Worm (Caenorhabditis elegans): ENCODE data around the gene ccd-5.

Gene ccd-5

ce11 chrX:2598833-2599279, 26.4 kb upstream of the ccd-5 start (continued):
- no peak for TF ChIP-seq nhr-43 (tag; optimal IDR thresholded peaks at IDR 0.05; ENCODE audit: poor library complexity, severe bottlenecking)
- no peak for TF ChIP-seq nhr-237 (tag; optimal IDR thresholded peaks at IDR 0.05)
- TF ChIP-seq nhr-76 (tag; optimal IDR thresholded peaks at IDR 0.05), result no peak
- TF ChIP-seq nhr-23 (tag; optimal IDR thresholded peaks at IDR 0.05), result no peak
- peak; percentile 40 for TF ChIP-seq zag-1 (tag; optimal IDR thresholded peaks at IDR 0.05)
- no peak for TF ChIP-seq ceh-16 (tag; optimal IDR thresholded peaks at IDR 0.05)
- TF ChIP-seq egl-27 (tag; optimal IDR thresholded peaks at IDR 0.05), result no peak
- TF ChIP-seq skn-1 (tag; optimal IDR thresholded peaks at IDR 0.05), result peak; percentile 5
- no peak for TF ChIP-seq mdl-1 (tag; optimal IDR thresholded peaks at IDR 0.05)
- no peak for TF ChIP-seq fos-1 (tag; optimal IDR thresholded peaks at IDR 0.05)
- peak; percentile 56 for TF ChIP-seq unc-62 (GFP tag; optimal IDR thresholded peaks at IDR 0.05)
- TF ChIP-seq aly-2 (tag; optimal IDR thresholded peaks at IDR 0.05), result no peak
- no peak for TF ChIP-seq nhr-11 (tag; optimal IDR thresholded peaks at IDR 0.05)
- TF ChIP-seq ceh-28 (tag; optimal IDR thresholded peaks at IDR 0.05), result no peak
- peak; percentile 82 for TF ChIP-seq hmg-11 (tag; optimal IDR thresholded peaks at IDR 0.05)
- TF ChIP-seq eor-1 (tag; optimal IDR thresholded peaks at IDR 0.05), result no peak

ce11 chrX:2596605-2597004, 24.2 kb upstream of the ccd-5 start:
- TF ChIP-seq eor-1 (tag; optimal IDR thresholded peaks at IDR 0.05), result no peak
- TF ChIP-seq egl-27 (tag; optimal IDR thresholded peaks at IDR 0.05), result no peak
- peak; percentile 21 for TF ChIP-seq nfya-1 (tag; optimal IDR thresholded peaks at IDR 0.05; ENCODE audit: insufficient read depth)
- TF ChIP-seq unc-62 (GFP tag; optimal IDR thresholded peaks at IDR 0.05), result no peak
- TF ChIP-seq ceh-82 (tag; optimal IDR thresholded peaks at IDR 0.05), result no peak
- peak; percentile 20 for TF ChIP-seq skn-1 (tag; optimal IDR thresholded peaks at IDR 0.05)
- TF ChIP-seq ZK546.5 (tag; optimal IDR thresholded peaks at IDR 0.05), result no peak
- no peak for TF ChIP-seq R02D3.7 (tag; optimal IDR thresholded peaks at IDR 0.05)

ce11 chrX:2595757-2596059, 23.3 kb upstream of the ccd-5 start:
- TF ChIP-seq nhr-11 (tag; optimal IDR thresholded peaks at IDR 0.05) (no peak), nhr-28 (tag; optimal IDR thresholded peaks at IDR 0.05) (no peak), ceh-16 (tag; optimal IDR thresholded peaks at IDR 0.05) (no peak), hmg-11 (tag; optimal IDR thresholded peaks at IDR 0.05) (no peak), jun-1 (tag; optimal IDR thresholded peaks at IDR 0.05) (no peak), eor-1 (tag; optimal IDR thresholded peaks at IDR 0.05) (no peak), egl-5 (tag; optimal IDR thresholded peaks at IDR 0.05) (no peak), pha-4 (tag; optimal IDR thresholded peaks at IDR 0.05) (no peak), ceh-28 (tag; optimal IDR thresholded peaks at IDR 0.05) (no peak), ceh-9 (tag; optimal IDR thresholded peaks at IDR 0.05) (no peak), lin-39 (tag; optimal IDR thresholded peaks at IDR 0.05) (no peak), lsy-12 (tag; optimal IDR thresholded peaks at IDR 0.05) (no peak), lin-15B (tag; optimal IDR thresholded peaks at IDR 0.05) (no peak), fkh-2 (tag; optimal IDR thresholded peaks at IDR 0.05) (no peak), fkh-10 (GFP tag; optimal IDR thresholded peaks at IDR 0.05) (no peak), nhr-12 (tag; optimal IDR thresholded peaks at IDR 0.05) (no peak)

- TF ChIP-seq nfya-1 (tag; optimal IDR thresholded peaks at IDR 0.05; ENCODE audit: insufficient read depth), result peak; percentile 30
- TF ChIP-seq nhr-23 (tag; optimal IDR thresholded peaks at IDR 0.05), result no peak
- TF ChIP-seq elt-1 (tag; optimal IDR thresholded peaks at IDR 0.05), result peak; percentile 23
- no peak for TF ChIP-seq nhr-11 (tag; optimal IDR thresholded peaks at IDR 0.05)
- peak; percentile 83 for TF ChIP-seq fkh-10 (GFP tag; optimal IDR thresholded peaks at IDR 0.05)
Observed at ce11 chrX:2595027-2595756, 22.7 kb upstream of the ccd-5 start.

- TF ChIP-seq nhr-43 (tag; optimal IDR thresholded peaks at IDR 0.05; ENCODE audit: poor library complexity, severe bottlenecking) (no peak), egl-5 (tag; optimal IDR thresholded peaks at IDR 0.05) (no peak), fkh-2 (tag; optimal IDR thresholded peaks at IDR 0.05) (no peak), elt-2 (tag; optimal IDR thresholded peaks at IDR 0.05) (no peak), pha-4 (tag; optimal IDR thresholded peaks at IDR 0.05) (no peak), eor-1 (tag; optimal IDR thresholded peaks at IDR 0.05) (no peak), nhr-67 (tag; optimal IDR thresholded peaks at IDR 0.05) (no peak), unc-39 (tag; optimal IDR thresholded peaks at IDR 0.05) (no peak), ceh-82 (tag; optimal IDR thresholded peaks at IDR 0.05) (no peak), nhr-25 (tag; optimal IDR thresholded peaks at IDR 0.05) (no peak), aly-2 (tag; optimal IDR thresholded peaks at IDR 0.05) (no peak), nhr-28 (tag; optimal IDR thresholded peaks at IDR 0.05) (no peak), ama-1 (optimal IDR thresholded peaks at IDR 0.05) (no peak), ceh-9 (tag; optimal IDR thresholded peaks at IDR 0.05) (no peak)
Observed at ce11 chrX:2593703-2594102, 21.2 kb upstream of the ccd-5 start, which contains the start of the genes nhr-40 and T03G6.7. Gene nhr-40, plus strand, starts transcription at chrX:2594003. Gene T03G6.7, plus strand, starts transcription at chrX:2594039.

All from whole organism, L3 larva.